Fruit fly (Drosophila melanogaster): ENCODE results near the gene Tpc1.

The Tpc1 gene

DNA sequence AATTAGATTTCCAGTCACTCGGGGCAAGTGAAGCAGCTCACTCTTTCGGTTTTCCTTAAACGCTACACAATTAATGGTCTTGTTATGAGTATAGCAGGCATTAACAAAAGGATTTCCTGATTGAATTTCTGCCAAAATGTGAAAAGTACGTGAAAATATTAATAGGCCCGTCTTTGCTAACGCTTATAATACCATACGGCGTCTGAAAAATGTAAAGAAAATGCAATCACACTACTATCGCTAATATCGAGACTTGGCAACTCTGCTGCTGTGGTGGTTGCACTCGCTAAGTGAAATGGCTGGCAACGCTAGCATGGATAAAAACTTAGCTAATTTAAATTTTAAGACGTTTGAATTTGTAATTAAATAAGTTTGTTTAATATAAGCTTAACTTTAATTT is 11.3 kb upstream of the Tpc1 start, which contains the start of gene CG6621 (continued):
- TF ChIP-seq CG42726 (GFP tag; IDR thresholded peaks at IDR 0.05; ENCODE audit: partially characterized antibody) (0 out of 2 replicates have a peak, but pooled peaks have one; percentile 50), ara (GFP tag; IDR thresholded peaks at IDR 0.05) (no peak), eve (GFP tag; optimal IDR thresholded peaks at IDR 0.05) (no peak), Dfd (GFP tag; optimal IDR thresholded peaks at IDR 0.05) (no peak), CG9437 (GFP tag; optimal IDR thresholded peaks at IDR 0.05) (no peak), YL-1 (GFP tag; optimal IDR thresholded peaks at IDR 0.05) (peak; percentile 82), odd (GFP tag; optimal IDR thresholded peaks at IDR 0.05) (no peak), stwl (tag; optimal IDR thresholded peaks at IDR 0.05) (peak; percentile 99), CG17568 (GFP tag; optimal IDR thresholded peaks at IDR 0.05) (no peak), hb (GFP tag; IDR thresholded peaks at IDR 0.05; ENCODE audit: partially characterized antibody) (peak; percentile 46; the same call in 1 of the 3 replicates), Deaf1 (tag; optimal IDR thresholded peaks at IDR 0.05) (no peak), tna (GFP tag; IDR thresholded peaks at IDR 0.05; ENCODE audit: partially characterized antibody) (no peak; the same call in 1 of the 2 replicates), gro (GFP tag; optimal IDR thresholded peaks at IDR 0.05) (peak; percentile 44), CG4820 (GFP tag; optimal IDR thresholded peaks at IDR 0.05) (no peak), CG12744 (GFP tag; optimal IDR thresholded peaks at IDR 0.05) (peak; percentile 34), shn (GFP tag; optimal IDR thresholded peaks at IDR 0.05) (no peak), CG7271 (tag; optimal IDR thresholded peaks at IDR 0.05) (no peak), Ets97D (GFP tag; optimal IDR thresholded peaks at IDR 0.05) (peak; percentile 90), pita (GFP tag; optimal IDR thresholded peaks at IDR 0.05) (peak; percentile 86), Ssrp (tag; optimal IDR thresholded peaks at IDR 0.05) (no peak), toy (GFP tag; IDR thresholded peaks at IDR 0.05) (no peak), CG17802 (tag; optimal IDR thresholded peaks at IDR 0.05) (no peak), CG13123 (GFP tag; optimal IDR thresholded peaks at IDR 0.05) (no peak), CG6689 (GFP tag; IDR thresholded peaks at IDR 0.05) (no peak), CrebB (tag; optimal IDR thresholded peaks at IDR 0.05) (no peak), Bgb (GFP tag; IDR thresholded peaks at IDR 0.05; ENCODE audit: partially characterized antibody) (peak; percentile 68), Hmx (GFP tag; optimal IDR thresholded peaks at IDR 0.05) (no peak), Fer1 (GFP tag; optimal IDR thresholded peaks at IDR 0.05) (peak; percentile 9), HmgZ (tag; optimal IDR thresholded peaks at IDR 0.05) (peak; percentile 85), pb (GFP tag; optimal IDR thresholded peaks at IDR 0.05) (no peak), Lpt (GFP tag; optimal IDR thresholded peaks at IDR 0.05) (no peak), Nf-YC (tag; optimal IDR thresholded peaks at IDR 0.05) (no peak), phol (tag; optimal IDR thresholded peaks at IDR 0.05) (peak; percentile 71), Fer3 (tag; optimal IDR thresholded peaks at IDR 0.05) (no peak), CG16813 (GFP tag; IDR thresholded peaks at IDR 0.05; ENCODE audit: partially characterized antibody) (peak; percentile 70), Hand (GFP tag; optimal IDR thresholded peaks at IDR 0.05) (no peak), CG43689 (GFP tag; IDR thresholded peaks at IDR 0.05) (no peak), tin (GFP tag; optimal IDR thresholded peaks at IDR 0.05) (no peak), Elba2 (GFP tag; optimal IDR thresholded peaks at IDR 0.05) (peak; percentile 27), NK7.1 (GFP tag; optimal IDR thresholded peaks at IDR 0.05) (no peak), CoRest (tag; optimal IDR thresholded peaks at IDR 0.05) (peak; percentile 58), Six4 (GFP tag; optimal IDR thresholded peaks at IDR 0.05) (no peak), Hmr (GFP tag; optimal IDR thresholded peaks at IDR 0.05) (peak; percentile 69), CG10274 (GFP tag; optimal IDR thresholded peaks at IDR 0.05) (no peak), chif (GFP tag; optimal IDR thresholded peaks at IDR 0.05) (no peak), crc (GFP tag; optimal IDR thresholded peaks at IDR 0.05) (no peak), Usf (GFP tag; optimal IDR thresholded peaks at IDR 0.05) (no peak), exex (tag; optimal IDR thresholded peaks at IDR 0.05) (no peak), CG7928 (GFP tag; optimal IDR thresholded peaks at IDR 0.05) (peak; percentile 31), CG6654 (GFP tag; optimal IDR thresholded peaks at IDR 0.05) (no peak), CG8359 (GFP tag; optimal IDR thresholded peaks at IDR 0.05; ENCODE audit: borderline replicate concordance) (no peak)
